Fruit fly (Drosophila melanogaster) whole organism, pupa: ENCODE results near the gene CG32237.

Source experiments
- CG10348 ChIP-seq: fragments of 200-800 bp; sonication (Bioruptor generic); IDR thresholded peaks from 2 replicates; pipeline ENCODE4 v1.3.6; 2022; ENCODE audit warnings: missing biosample characterization, missing genetic modification characterization
- CG12605 ChIP-seq: fragments of 200-800 bp; sonication (Bioruptor generic); IDR thresholded peaks from 2 replicates; pipeline ENCODE4 v1.3.6; 2022; ENCODE audit warnings: missing biosample characterization, missing genetic modification characterization
- CG13204 ChIP-seq: fragments of 200-800 bp; sonication (Bioruptor generic); optimal IDR thresholded peaks from 2 replicates; lab custom pipeline; 2018; ENCODE audit warnings: missing biosample characterization, mild to moderate bottlenecking, missing genetic modification characterization, moderate library complexity
- CG14655 ChIP-seq: fragments of 200-800 bp; sonication (Bioruptor generic); optimal IDR thresholded peaks from 3 replicates; lab custom pipeline; 2017; ENCODE audit warnings: mild to moderate bottlenecking, missing biosample characterization, missing genetic modification reagents, missing genetic modification characterization
- CG15710 ChIP-seq: fragments of 200-800 bp; sonication (Bioruptor generic); optimal IDR thresholded peaks from 2 replicates; lab custom pipeline; 2018; ENCODE audit warnings: missing biosample characterization, mild to moderate bottlenecking, missing genetic modification characterization, moderate library complexity
- CG17806 ChIP-seq: fragments of 200-800 bp; sonication (Bioruptor generic); optimal IDR thresholded peaks from 2 replicates; lab custom pipeline; 2018; ENCODE audit warnings: missing biosample characterization, mild to moderate bottlenecking, missing genetic modification characterization, moderate library complexity
- CG32121 ChIP-seq: fragments of 200-800 bp; sonication (Bioruptor generic); IDR thresholded peaks from 2 replicates; pipeline ENCODE4 v1.3.6; 2022; ENCODE audit warnings: missing biosample characterization, missing genetic modification characterization
- CG34367 ChIP-seq: fragments of 200-800 bp; sonication (Bioruptor generic); optimal IDR thresholded peaks from 2 replicates; lab custom pipeline; 2018; ENCODE audit warnings: missing biosample characterization, mild to moderate bottlenecking, missing genetic modification characterization
- CG4496 ChIP-seq: fragments of 200-800 bp; sonication (Bioruptor generic); IDR thresholded peaks from 3 replicates; pipeline ENCODE4 v1.3.6; 2022; ENCODE audit warnings: missing biosample characterization, missing genetic modification characterization
- CG8159 ChIP-seq: fragments of 200-800 bp; sonication (Bioruptor generic); optimal IDR thresholded peaks from 3 replicates; lab custom pipeline; 2018; ENCODE audit warnings: missing biosample characterization, mild to moderate bottlenecking, missing genetic modification characterization, moderate library complexity
- CG8301 ChIP-seq: fragments of 200-800 bp; sonication (Bioruptor generic); optimal IDR thresholded peaks from 2 replicates; lab custom pipeline; 2018; ENCODE audit warnings: missing biosample characterization, mild to moderate bottlenecking, missing genetic modification characterization
- CG9948 ChIP-seq: fragments of 200-800 bp; sonication (Bioruptor generic); optimal IDR thresholded peaks from 2 replicates; lab custom pipeline; 2018; ENCODE audit warnings: missing biosample characterization, mild to moderate bottlenecking, missing genetic modification characterization, moderate library complexity
- D1 ChIP-seq: fragments of 200-800 bp; sonication (Bioruptor generic); optimal IDR thresholded peaks from 2 replicates; lab custom pipeline; 2018; ENCODE audit warnings: missing biosample characterization, mild to moderate bottlenecking, missing genetic modification characterization, moderate library complexity
- EcR ChIP-seq: fragments of 200-800 bp; sonication (Bioruptor generic); optimal IDR thresholded peaks from 3 replicates; lab custom pipeline; 2019; ENCODE audit warnings: missing biosample characterization, missing genetic modification characterization, mild to moderate bottlenecking, moderate library complexity, missing genetic modification reagents
- Ets98B ChIP-seq: fragments of 200-800 bp; sonication (Bioruptor generic); IDR thresholded peaks from 2 replicates; pipeline ENCODE4 v1.3.6; 2022; ENCODE audit warnings: missing biosample characterization, missing genetic modification characterization
- Pif1A ChIP-seq: fragments of 200-800 bp; sonication (Bioruptor generic); optimal IDR thresholded peaks from 3 replicates; lab custom pipeline; 2016; ENCODE audit warnings: missing biosample characterization, missing genetic modification characterization
- Pif1B ChIP-seq: fragments of 200-800 bp; sonication (Bioruptor generic); optimal IDR thresholded peaks from 3 replicates; lab custom pipeline; 2016; ENCODE audit warnings: missing biosample characterization, missing genetic modification characterization
- Snoo ChIP-seq: fragments of 200-800 bp; sonication (Bioruptor generic); optimal IDR thresholded peaks from 3 replicates; lab custom pipeline; 2017; ENCODE audit warnings: missing biosample characterization, mild to moderate bottlenecking, missing genetic modification characterization, inconsistent platforms
- fd96Ca ChIP-seq: fragments of 200-800 bp; sonication (Bioruptor generic); IDR thresholded peaks from 3 replicates; pipeline ENCODE4 v1.3.6; 2022; ENCODE audit warnings: missing biosample characterization, missing genetic modification characterization
- gl ChIP-seq: fragments of 200-800 bp; sonication (Bioruptor generic); optimal IDR thresholded peaks from 2 replicates; lab custom pipeline; 2018; ENCODE audit warnings: missing biosample characterization, mild to moderate bottlenecking, missing genetic modification characterization
- rn ChIP-seq: fragments of 200-800 bp; sonication (Bioruptor generic); IDR thresholded peaks from 2 replicates; pipeline ENCODE4 v1.3.6; 2022; ENCODE audit warnings: missing biosample characterization, missing genetic modification characterization

Gene CG32237

DNA sequence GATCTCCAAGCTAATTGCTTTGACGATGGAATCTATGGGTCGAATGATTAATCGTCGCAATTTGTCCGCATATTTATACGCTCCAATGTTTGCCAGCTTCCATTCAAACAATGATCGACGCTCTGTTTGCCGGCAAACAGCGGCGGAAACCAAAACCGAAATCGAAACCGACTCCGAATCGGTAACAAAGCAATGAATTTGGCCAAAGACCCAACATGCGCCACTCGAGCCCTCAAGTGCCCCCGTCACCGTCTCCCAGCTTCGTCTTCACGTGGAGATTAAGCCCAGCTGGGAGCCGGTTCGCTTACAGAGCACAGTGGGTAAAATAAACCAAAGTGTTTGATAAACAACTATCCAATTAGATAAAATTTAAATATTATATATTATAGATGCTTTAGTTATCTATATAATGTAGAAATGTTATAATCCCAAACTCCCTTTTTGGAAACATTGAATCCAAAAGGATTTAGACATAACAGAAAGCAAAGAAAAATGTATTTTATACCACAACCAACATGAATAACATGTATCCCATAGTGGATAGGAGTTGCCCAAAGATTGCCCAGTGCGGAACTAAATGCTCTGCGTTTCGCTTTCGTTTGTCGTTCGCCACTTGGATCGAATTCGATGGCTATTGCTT, at the start of gene CG32237:
Gene CG32237 (minus strand): TSS at position 51 of the 640 bp plus-strand sequence.
- TF ChIP-seq EcR (GFP tag; lab: Kevin White, UChicago) (no peak), CG17806 (tag; lab: Kevin White, UChicago) (no peak), CG34367 (tag; lab: Kevin White, UChicago) (no peak), CG12605 (GFP tag; lab: Robert Waterston, UW) (no peak), CG4496 (GFP tag; lab: Robert Waterston, UW) (no peak), CG32121 (no peak), CG9948 (tag; lab: Kevin White, UChicago) (no peak), fd96Ca (GFP tag; lab: Robert Waterston, UW) (no peak), CG15710 (tag; lab: Kevin White, UChicago) (no peak), gl (no peak), CG8301 (tag; lab: Kevin White, UChicago) (no peak)

- TF ChIP-seq CG32121 (no peak), Ets98B (GFP tag; lab: Robert Waterston, UW) (no peak), CG15710 (tag; lab: Kevin White, UChicago) (no peak), CG8159 (no peak), CG17806 (tag; lab: Kevin White, UChicago) (no peak), CG4496 (GFP tag; lab: Robert Waterston, UW) (no peak), rn (GFP tag; lab: Robert Waterston, UW) (no peak)
- TF ChIP-seq, all 21 proteins: peak for 0
Observed at dm6 chr3L:4899117-4899516, 46.9 kb upstream of the CG32237 start.

dm6 chr3L:4898647-4899046, 46.4 kb upstream of the CG32237 start, which contains the start of gene hoka:
Gene hoka (plus strand): TSS chr3L:4898900.
- TF ChIP-seq CG14655 (no peak), CG8159 (no peak), CG32121 (no peak), CG17806 (tag; lab: Kevin White, UChicago) (no peak), CG13204 (GFP tag; lab: Kevin White, UChicago) (no peak), Snoo (no peak), CG4496 (GFP tag; lab: Robert Waterston, UW) (no peak), CG9948 (tag; lab: Kevin White, UChicago) (no peak), fd96Ca (GFP tag; lab: Robert Waterston, UW) (no peak), gl (no peak), Pif1B (GFP tag; lab: Kevin White, UChicago) (no peak), EcR (GFP tag; lab: Kevin White, UChicago) (no peak), CG15710 (tag; lab: Kevin White, UChicago) (no peak)
- TF ChIP-seq, all 21 proteins: peak for 0

dm6 chr3L:4896564-4896963, 44.3 kb upstream of the CG32237 start, which contains the start of gene CG13705:
Gene CG13705 (plus strand): TSS chr3L:4896864.
- TF ChIP-seq CG4496 (GFP tag; lab: Robert Waterston, UW) (no peak), Snoo (no peak), rn (GFP tag; lab: Robert Waterston, UW) (no peak), CG15710 (tag; lab: Kevin White, UChicago) (no peak), CG8301 (tag; lab: Kevin White, UChicago) (no peak), CG34367 (tag; lab: Kevin White, UChicago) (no peak), CG10348 (GFP tag; lab: Robert Waterston, UW) (no peak), Pif1B (GFP tag; lab: Kevin White, UChicago) (no peak), CG32121 (no peak), CG12605 (GFP tag; lab: Robert Waterston, UW) (no peak), CG8159 (no peak), EcR (GFP tag; lab: Kevin White, UChicago) (no peak), D1 (tag; lab: Kevin White, UChicago) (no peak), CG13204 (GFP tag; lab: Kevin White, UChicago) (no peak), Pif1A (GFP tag; lab: Kevin White, UChicago) (no peak)

DNA sequence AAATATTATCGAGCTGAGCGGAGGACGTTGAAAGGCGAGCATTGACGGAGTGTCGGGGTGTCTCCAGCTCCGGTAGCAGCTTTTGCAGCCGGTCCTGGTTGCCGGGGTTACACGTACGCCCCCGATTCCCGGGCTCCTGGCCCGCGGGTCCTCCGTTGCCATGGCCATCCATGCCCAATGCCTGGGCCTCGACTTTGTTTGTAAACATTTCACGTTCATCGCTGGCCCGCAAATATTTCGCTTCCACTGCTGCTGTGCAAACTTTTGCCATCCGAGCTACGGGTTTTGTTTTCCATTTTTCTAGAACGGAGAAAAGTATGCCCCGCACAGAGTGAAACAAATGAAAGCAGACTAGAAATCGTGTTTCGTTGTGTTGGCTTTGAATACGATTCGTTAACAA, 8.7 kb upstream of the CG32237 start, which contains the start of gene Dnah3:
Gene Dnah3 (plus strand): TSS at position 301 of the 400 bp plus-strand sequence.
- no peak for TF ChIP-seq Snoo
- no peak for TF ChIP-seq CG13204 (GFP tag; lab: Kevin White, UChicago)
- no peak for TF ChIP-seq CG12605 (GFP tag; lab: Robert Waterston, UW)
- no peak for TF ChIP-seq gl
- no peak for TF ChIP-seq fd96Ca (GFP tag; lab: Robert Waterston, UW)
- no peak for TF ChIP-seq CG14655
- no peak for TF ChIP-seq Ets98B (GFP tag; lab: Robert Waterston, UW)
- no peak for TF ChIP-seq CG10348 (GFP tag; lab: Robert Waterston, UW)
- TF ChIP-seq CG32121 = no peak
- TF ChIP-seq CG4496 (GFP tag; lab: Robert Waterston, UW) = no peak
- TF ChIP-seq CG9948 (tag; lab: Kevin White, UChicago) = no peak
- no peak for TF ChIP-seq CG15710 (tag; lab: Kevin White, UChicago)
- TF ChIP-seq rn (GFP tag; lab: Robert Waterston, UW) = no peak
- no peak for TF ChIP-seq CG34367 (tag; lab: Kevin White, UChicago)
- TF ChIP-seq D1 (tag; lab: Kevin White, UChicago) = no peak
- no peak for TF ChIP-seq Pif1B (GFP tag; lab: Kevin White, UChicago)
- no peak for TF ChIP-seq CG8159

dm6 chr3L:4860370-4860769, 8.1 kb upstream of the CG32237 start, which contains the start of gene CG32235:
Gene CG32235 (minus strand): TSS chr3L:4860470.
- TF ChIP-seq Ets98B (GFP tag; lab: Robert Waterston, UW) = no peak
- no peak for TF ChIP-seq Pif1A (GFP tag; lab: Kevin White, UChicago)
- TF ChIP-seq CG13204 (GFP tag; lab: Kevin White, UChicago) = no peak
- TF ChIP-seq fd96Ca (GFP tag; lab: Robert Waterston, UW) = no peak
- no peak for TF ChIP-seq D1 (tag; lab: Kevin White, UChicago)
- TF ChIP-seq CG14655 = no peak
- TF ChIP-seq CG9948 (tag; lab: Kevin White, UChicago) = no peak
- TF ChIP-seq CG8301 (tag; lab: Kevin White, UChicago) = no peak
- no peak for TF ChIP-seq CG12605 (GFP tag; lab: Robert Waterston, UW)
- TF ChIP-seq rn (GFP tag; lab: Robert Waterston, UW) = no peak
- no peak for TF ChIP-seq Pif1B (GFP tag; lab: Kevin White, UChicago)
- TF ChIP-seq CG10348 (GFP tag; lab: Robert Waterston, UW) = no peak
- TF ChIP-seq Snoo = no peak
- TF ChIP-seq CG8159 = no peak
- no peak for TF ChIP-seq gl
- no peak for TF ChIP-seq CG34367 (tag; lab: Kevin White, UChicago)
- no peak for TF ChIP-seq CG17806 (tag; lab: Kevin White, UChicago)
- no peak for TF ChIP-seq EcR (GFP tag; lab: Kevin White, UChicago)
- no peak for TF ChIP-seq CG32121
- no peak for TF ChIP-seq CG4496 (GFP tag; lab: Robert Waterston, UW)
